Fruit fly (Drosophila melanogaster) Kc167 (cell line): Measurements from ENCODE around the gene vers.

ENCODE experiments used
- Myc ChIP-seq: fragments of >200 bp; optimal IDR thresholded peaks from 2 replicates; lab custom pipeline; 2017; ENCODE audit warnings: missing external identifiers
- Sin3A ChIP-seq: fragments of >200 bp; optimal IDR thresholded peaks from 2 replicates; lab custom pipeline; 2018; ENCODE audit warnings: missing external identifiers
- h ChIP-seq: fragments of >200 bp; optimal IDR thresholded peaks from 3 replicates; lab custom pipeline; 2018; ENCODE audit warnings: missing external identifiers
- insv ChIP-seq: fragments of >200 bp; optimal IDR thresholded peaks from 3 replicates; lab custom pipeline; 2018; ENCODE audit warnings: missing external identifiers
- psq ChIP-seq: fragments of >200 bp; optimal IDR thresholded peaks from 2 replicates; lab custom pipeline; 2017; ENCODE audit warnings: missing external identifiers
- ttk ChIP-seq: sonication (Bioruptor generic); optimal IDR thresholded peaks from 2 replicates; lab custom pipeline; 2017; ENCODE audit warnings: missing external identifiers

The vers gene

DNA sequence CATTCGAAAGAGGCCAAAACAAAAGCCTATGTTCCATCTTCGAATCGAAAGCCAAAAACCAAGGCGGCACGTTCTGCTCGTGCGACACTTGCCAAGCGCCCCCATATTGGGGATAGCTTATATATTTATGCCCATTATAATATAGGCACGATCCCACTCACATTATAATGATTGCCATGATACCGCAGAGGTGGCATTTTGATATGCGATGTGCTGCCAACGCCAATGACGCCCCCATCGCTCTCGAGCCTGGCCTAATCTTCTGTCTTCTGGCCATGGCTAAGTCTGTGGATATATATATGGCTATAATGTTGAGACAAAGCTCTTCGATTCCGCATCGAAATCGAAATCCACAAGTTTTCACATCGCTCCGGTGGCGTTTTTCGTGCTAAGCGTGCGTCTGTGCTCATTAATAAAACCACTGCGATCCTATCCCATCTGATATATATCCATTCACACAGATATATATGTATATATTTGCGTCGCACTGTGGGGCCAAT lies 23.0 kb upstream of the vers start:
- TF ChIP-seq insv (lab: Kevin White, UChicago), result no peak
- TF ChIP-seq Sin3A (lab: Kevin White, UChicago), result no peak
- TF ChIP-seq ttk (lab: Kevin White, UChicago), result no peak
- TF ChIP-seq psq (lab: Kevin White, UChicago), result no peak
- TF ChIP-seq Myc (lab: Kevin White, UChicago), result no peak

DNA sequence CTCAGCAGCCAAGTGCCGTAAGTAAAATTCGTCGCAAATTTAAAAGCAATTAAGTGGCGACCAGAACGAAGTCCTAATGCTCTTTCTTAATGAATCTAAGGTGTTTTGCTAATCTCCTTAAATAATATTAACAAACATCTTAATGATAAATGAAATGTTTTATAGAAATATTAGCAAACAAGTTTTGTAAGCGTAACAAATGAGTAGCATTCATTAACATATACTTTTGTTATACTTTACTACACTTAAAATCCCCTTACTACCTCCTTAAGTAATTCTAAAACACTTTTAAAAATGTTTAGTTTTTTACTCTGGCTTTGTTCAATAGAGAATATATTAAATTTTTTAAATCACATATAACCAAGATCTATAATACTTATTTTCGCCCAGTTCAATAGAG lies 19.9 kb upstream of the vers start:
- TF ChIP-seq insv (lab: Kevin White, UChicago) (no peak), ttk (lab: Kevin White, UChicago) (no peak), Sin3A (lab: Kevin White, UChicago) (no peak), Myc (lab: Kevin White, UChicago) (no peak), psq (lab: Kevin White, UChicago) (no peak), h (no peak)

- TF ChIP-seq h, result no peak
- TF ChIP-seq psq (lab: Kevin White, UChicago), result no peak
- no peak for TF ChIP-seq ttk (lab: Kevin White, UChicago)
- TF ChIP-seq Sin3A (lab: Kevin White, UChicago), result no peak
- no peak for TF ChIP-seq Myc (lab: Kevin White, UChicago)
- TF ChIP-seq insv (lab: Kevin White, UChicago), result no peak
Measured at dm6 chr3L:12096799-12097662, 18.9 kb upstream of the vers start.

DNA sequence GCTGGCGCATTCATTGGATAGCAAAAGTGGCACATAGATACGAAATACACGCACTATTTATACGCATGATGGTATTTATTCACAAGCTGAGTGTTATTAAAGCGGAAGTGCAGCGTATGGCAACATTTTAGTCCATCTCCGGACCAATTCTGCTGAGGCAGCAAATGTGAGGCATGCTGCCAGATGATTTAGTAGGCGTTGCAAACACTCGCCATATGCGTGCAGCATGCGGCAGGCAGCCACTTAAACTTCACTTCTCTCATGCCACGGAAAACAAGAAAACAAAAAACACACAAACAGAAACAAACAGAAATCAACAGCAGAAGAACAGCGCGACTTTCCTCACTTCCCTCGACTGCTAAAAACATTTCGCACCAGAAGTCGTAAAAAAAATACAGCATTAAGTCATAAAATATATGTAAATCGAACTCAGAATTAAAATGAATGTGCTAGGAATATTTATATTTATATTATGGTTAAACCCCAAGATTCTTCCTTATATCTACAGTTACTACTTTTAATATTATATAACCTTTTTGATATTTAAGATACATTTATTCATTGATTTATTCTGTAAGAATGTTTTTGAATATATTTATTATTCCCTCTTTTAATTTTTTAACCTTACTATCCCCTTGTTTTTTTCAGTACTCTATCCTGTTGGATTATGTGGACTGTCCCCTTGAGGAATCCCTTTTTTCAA lies 16.4 kb upstream of the vers start:
- TF ChIP-seq h (no peak), psq (lab: Kevin White, UChicago) (no peak), ttk (lab: Kevin White, UChicago) (no peak), Myc (lab: Kevin White, UChicago) (no peak), insv (lab: Kevin White, UChicago) (no peak), Sin3A (lab: Kevin White, UChicago) (no peak)

DNA sequence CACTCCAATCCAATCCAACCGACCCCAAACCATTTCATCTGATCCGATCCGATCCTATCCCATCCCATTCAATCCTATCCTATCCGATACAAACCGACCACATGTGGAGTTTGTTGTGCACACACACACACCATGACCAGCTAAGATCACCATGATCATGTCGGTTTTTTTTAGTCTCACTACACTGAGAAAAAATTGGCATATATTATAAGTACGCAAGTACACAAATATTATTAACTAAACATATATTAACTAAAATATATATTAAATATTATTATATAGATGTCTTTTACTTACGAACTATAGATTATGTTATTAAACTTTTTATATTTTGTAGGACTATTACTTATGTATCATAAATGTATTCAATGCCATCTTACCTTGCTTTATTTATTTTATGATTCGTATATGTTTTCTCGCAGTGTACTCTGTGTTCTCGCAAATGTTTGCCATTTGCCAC lies 13.9 kb upstream of the vers start:
- TF ChIP-seq Sin3A (lab: Kevin White, UChicago) (no peak), Myc (lab: Kevin White, UChicago) (no peak), ttk (lab: Kevin White, UChicago) (no peak)

DNA sequence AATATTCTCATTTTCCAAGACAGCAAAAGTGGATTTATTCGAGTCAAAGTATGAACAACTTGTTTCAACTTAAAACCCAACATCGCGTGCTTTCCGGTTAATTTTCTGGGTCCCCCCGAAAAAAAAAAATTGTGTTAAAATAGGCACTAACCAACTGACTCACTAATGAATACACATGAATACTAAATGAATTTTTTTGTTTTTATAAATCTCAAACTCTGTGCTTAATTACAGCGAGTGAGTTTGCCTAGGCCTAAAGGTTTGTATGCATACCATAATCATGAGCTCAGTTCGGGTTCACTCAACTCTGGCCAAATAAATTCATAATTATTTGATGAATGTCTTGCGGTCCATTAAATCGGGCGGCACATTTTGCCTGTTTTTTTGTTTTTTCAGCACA lies 8.5 kb upstream of the vers start:
- no peak for TF ChIP-seq insv (lab: Kevin White, UChicago)
- TF ChIP-seq psq (lab: Kevin White, UChicago), result no peak
- no peak for TF ChIP-seq Myc (lab: Kevin White, UChicago)

- TF ChIP-seq psq (lab: Kevin White, UChicago) (no peak), Sin3A (lab: Kevin White, UChicago) (no peak), Myc (lab: Kevin White, UChicago) (no peak)
Measured at dm6 chr3L:12108515-12108914, 7.4 kb upstream of the vers start.

DNA sequence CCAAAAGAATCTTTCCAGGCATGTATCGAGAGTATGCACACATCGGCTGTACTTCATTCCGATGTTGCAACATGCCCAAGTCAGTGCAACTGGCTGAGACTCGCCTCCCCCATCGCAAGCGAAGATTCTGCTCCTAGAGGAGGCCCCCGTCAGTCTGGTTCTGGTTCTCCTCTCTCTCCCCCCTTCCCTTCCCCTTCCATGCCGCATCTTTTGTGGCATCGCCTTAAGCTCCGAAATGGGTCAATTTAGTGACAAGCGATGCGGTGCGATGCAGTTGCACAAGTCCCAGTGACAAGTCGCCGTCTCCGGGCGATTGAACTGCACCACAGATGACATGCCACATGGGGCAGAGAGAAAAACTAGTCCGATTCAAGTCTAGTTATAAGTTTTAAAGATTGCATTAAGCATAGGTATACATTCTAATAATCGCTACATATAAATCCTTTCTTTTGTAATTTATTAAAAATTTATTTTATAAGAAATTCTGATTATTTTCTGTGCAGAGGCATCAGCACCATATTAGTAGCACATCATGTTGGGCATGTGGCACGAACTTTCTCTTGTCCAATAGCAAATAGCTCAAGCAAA lies 6.8 kb upstream of the vers start:
- TF ChIP-seq h (no peak), ttk (lab: Kevin White, UChicago) (no peak), Myc (lab: Kevin White, UChicago) (no peak), insv (lab: Kevin White, UChicago) (no peak), Sin3A (lab: Kevin White, UChicago) (no peak), psq (lab: Kevin White, UChicago) (no peak)

DNA sequence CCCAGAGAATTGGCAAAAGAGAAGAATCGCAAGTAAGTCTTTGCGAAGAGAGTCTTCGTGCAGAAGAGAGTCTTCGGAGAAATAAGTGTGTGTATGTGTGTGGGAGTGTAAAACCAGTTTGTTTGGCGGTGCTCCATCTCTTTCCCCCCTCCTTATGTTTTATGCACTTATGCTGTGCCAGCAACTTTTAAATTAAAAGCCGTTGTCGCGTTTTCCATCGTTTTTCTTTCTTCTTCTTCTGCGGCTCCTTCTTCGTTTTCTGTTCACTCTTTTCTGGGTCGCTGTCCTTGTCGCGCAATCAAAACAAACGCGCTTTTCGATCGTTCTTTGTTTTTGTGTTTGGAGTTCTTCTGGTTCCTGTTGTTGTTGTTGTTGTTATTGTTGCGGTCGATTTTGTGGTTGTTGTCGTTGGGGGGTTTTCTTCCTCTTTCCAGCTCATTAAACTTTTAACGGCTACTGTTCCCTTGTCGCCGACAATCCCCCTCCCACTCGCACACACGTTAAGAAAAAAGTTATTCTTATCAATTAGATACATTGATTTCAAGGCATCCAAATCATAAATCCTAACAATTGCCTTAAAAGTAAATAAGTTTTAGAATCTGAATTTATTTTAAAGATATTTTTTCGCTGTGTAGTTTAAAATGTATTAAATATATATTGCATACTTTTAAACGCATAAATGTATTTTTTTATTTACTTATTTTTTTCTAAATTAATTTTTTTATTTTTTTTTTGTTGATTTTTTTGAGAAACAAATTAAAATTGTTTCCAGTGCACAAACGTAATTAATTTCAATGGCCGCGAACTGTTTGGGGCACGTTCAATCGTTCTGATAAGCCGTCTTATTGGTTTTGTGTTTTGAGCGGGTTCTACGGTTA lies 4.6 kb upstream of the vers start:
- TF ChIP-seq psq (lab: Kevin White, UChicago), result no peak
- no peak for TF ChIP-seq Sin3A (lab: Kevin White, UChicago)
- no peak for TF ChIP-seq h
- no peak for TF ChIP-seq insv (lab: Kevin White, UChicago)
- TF ChIP-seq ttk (lab: Kevin White, UChicago), result no peak
- TF ChIP-seq Myc (lab: Kevin White, UChicago), result no peak

DNA sequence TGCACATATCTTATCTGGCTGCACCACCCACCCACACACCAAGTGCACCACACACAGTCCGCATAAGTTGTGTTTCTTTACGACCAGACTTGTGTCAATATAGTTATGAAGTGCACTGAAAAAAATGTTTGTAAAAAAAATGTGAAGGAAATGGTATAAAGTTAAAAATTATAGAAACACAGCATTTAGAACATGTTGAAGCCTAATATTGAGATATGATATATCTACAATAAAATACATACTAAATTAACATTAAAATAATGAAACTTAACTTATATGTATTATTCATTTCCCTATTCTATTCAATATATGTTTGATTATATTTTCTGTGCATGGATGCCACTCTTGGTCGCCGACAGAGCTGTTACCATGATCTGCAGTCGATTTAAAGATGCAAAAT lies 2.9 kb upstream of the vers start:
- TF ChIP-seq psq (lab: Kevin White, UChicago), result no peak
- no peak for TF ChIP-seq Myc (lab: Kevin White, UChicago)
- TF ChIP-seq ttk (lab: Kevin White, UChicago), result no peak
- no peak for TF ChIP-seq insv (lab: Kevin White, UChicago)
- no peak for TF ChIP-seq h
- no peak for TF ChIP-seq Sin3A (lab: Kevin White, UChicago)

DNA sequence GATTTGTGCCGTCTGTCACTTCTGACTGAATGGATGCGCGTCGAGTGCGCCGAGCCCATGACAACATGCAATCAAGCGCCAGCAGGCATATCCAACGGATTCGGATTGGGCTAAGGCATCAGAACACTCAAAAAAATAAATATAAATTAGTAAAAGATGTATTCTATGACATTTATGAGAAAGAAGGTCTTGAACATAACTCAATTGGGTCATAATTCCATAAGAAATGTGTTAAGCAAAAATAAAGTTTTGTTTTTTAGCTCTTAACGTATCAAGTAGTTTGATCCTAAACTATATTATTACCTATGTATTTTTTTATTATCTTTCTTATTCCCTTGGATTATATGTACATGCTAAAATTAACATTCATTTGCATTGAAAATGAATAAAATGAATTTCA lies 2.3 kb upstream of the vers start:
- TF ChIP-seq Sin3A (lab: Kevin White, UChicago), result no peak
- no peak for TF ChIP-seq h
- TF ChIP-seq ttk (lab: Kevin White, UChicago), result no peak
- no peak for TF ChIP-seq Myc (lab: Kevin White, UChicago)
